Fruit fly (Drosophila melanogaster) whole organism, adult: ENCODE results near the gene eIF1.

Experiments
- CG11617 ChIP-seq: fragments of 200-800 bp; sonication (Bioruptor generic); optimal IDR thresholded peaks from 2 replicates; lab custom pipeline; 2017; ENCODE audit warnings: mild to moderate bottlenecking, missing biosample characterization, missing genetic modification reagents, missing genetic modification characterization
- CG12768 ChIP-seq: fragments of 200-800 bp; sonication (Bioruptor generic); optimal IDR thresholded peaks from 2 replicates; lab custom pipeline; 2017; ENCODE audit warnings: missing biosample characterization, missing genetic modification characterization, mild to moderate bottlenecking, moderate library complexity, missing genetic modification reagents
- CG14711 ChIP-seq: fragments of 200-800 bp; sonication (Bioruptor generic); optimal IDR thresholded peaks from 2 replicates; lab custom pipeline; 2018; ENCODE audit warnings: missing biosample characterization, mild to moderate bottlenecking, missing genetic modification characterization, moderate library complexity
- CG1620 ChIP-seq: fragments of 200-800 bp; sonication (Bioruptor generic); optimal IDR thresholded peaks from 2 replicates; lab custom pipeline; 2016; ENCODE audit warnings: missing biosample characterization, missing genetic modification characterization
- CG33017 ChIP-seq: fragments of 200-800 bp; sonication (Bioruptor generic); optimal IDR thresholded peaks from 2 replicates; lab custom pipeline; 2018; ENCODE audit warnings: missing biosample characterization, mild to moderate bottlenecking, missing genetic modification characterization, moderate library complexity
- CG5204 ChIP-seq: fragments of 200-800 bp; sonication (Bioruptor generic); optimal IDR thresholded peaks from 2 replicates; lab custom pipeline; 2016; ENCODE audit warnings: missing biosample characterization, missing genetic modification characterization
- CG7045 ChIP-seq: fragments of 200-800 bp; sonication (Bioruptor generic); optimal IDR thresholded peaks from 2 replicates; lab custom pipeline; 2017; ENCODE audit warnings: missing biosample characterization, mild to moderate bottlenecking, missing genetic modification characterization
- CG7101 ChIP-seq: fragments of 200-800 bp; sonication (Bioruptor generic); optimal IDR thresholded peaks from 2 replicates; lab custom pipeline; 2018; ENCODE audit warnings: missing biosample characterization, mild to moderate bottlenecking, missing genetic modification characterization, moderate library complexity
- Clk ChIP-seq: fragments of 200-800 bp; sonication (Bioruptor generic); optimal IDR thresholded peaks from 2 replicates; lab custom pipeline; 2017; ENCODE audit warnings: missing biosample characterization, missing genetic modification characterization
- Crg-1 ChIP-seq: fragments of 200-800 bp; sonication (Bioruptor generic); optimal IDR thresholded peaks from 2 replicates; lab custom pipeline; 2016; ENCODE audit warnings: missing biosample characterization, missing genetic modification characterization
- Mnt ChIP-seq: fragments of 200-800 bp; sonication (Bioruptor generic); optimal IDR thresholded peaks from 2 replicates; lab custom pipeline; 2016; ENCODE audit warnings: missing biosample characterization, mild to moderate bottlenecking, missing genetic modification characterization
- bab1 ChIP-seq: fragments of 200-800 bp; sonication (Bioruptor generic); optimal IDR thresholded peaks from 3 replicates; lab custom pipeline; 2019; ENCODE audit warnings: missing biosample characterization, mild to moderate bottlenecking, missing genetic modification characterization, moderate library complexity
- cic ChIP-seq: fragments of 200-800 bp; sonication (Bioruptor generic); optimal IDR thresholded peaks from 2 replicates; lab custom pipeline; 2017; ENCODE audit warnings: missing biosample characterization, mild to moderate bottlenecking, missing genetic modification characterization, moderate library complexity
- cnc ChIP-seq, 2 experiments: fragments of >200 bp; optimal IDR thresholded peaks; 2 replicates each; lab custom pipeline; 2017
- kay ChIP-seq: fragments of 200-800 bp; sonication (Bioruptor generic); peaks from one replicate; lab custom pipeline; 2016; ENCODE audit warnings: missing biosample characterization, missing genetic modification characterization, borderline replicate concordance
- ovo ChIP-seq: fragments of 200-800 bp; sonication (Bioruptor generic); optimal IDR thresholded peaks from 2 replicates; lab custom pipeline; 2016; ENCODE audit warnings: missing biosample characterization, missing genetic modification characterization
- pad ChIP-seq: fragments of 200-800 bp; sonication (Bioruptor generic); optimal IDR thresholded peaks from 3 replicates; lab custom pipeline; 2017; ENCODE audit warnings: missing biosample characterization, missing genetic modification characterization, mild to moderate bottlenecking, moderate library complexity, missing genetic modification reagents
- tj ChIP-seq: fragments of 200-800 bp; sonication (Bioruptor generic); optimal IDR thresholded peaks from 3 replicates; lab custom pipeline; 2017; ENCODE audit warnings: missing biosample characterization, mild to moderate bottlenecking, missing genetic modification characterization, moderate library complexity
- toe ChIP-seq: fragments of 200-800 bp; sonication (Bioruptor generic); optimal IDR thresholded peaks from 2 replicates; lab custom pipeline; 2016; ENCODE audit warnings: missing biosample characterization, missing genetic modification characterization

Gene eIF1

DNA sequence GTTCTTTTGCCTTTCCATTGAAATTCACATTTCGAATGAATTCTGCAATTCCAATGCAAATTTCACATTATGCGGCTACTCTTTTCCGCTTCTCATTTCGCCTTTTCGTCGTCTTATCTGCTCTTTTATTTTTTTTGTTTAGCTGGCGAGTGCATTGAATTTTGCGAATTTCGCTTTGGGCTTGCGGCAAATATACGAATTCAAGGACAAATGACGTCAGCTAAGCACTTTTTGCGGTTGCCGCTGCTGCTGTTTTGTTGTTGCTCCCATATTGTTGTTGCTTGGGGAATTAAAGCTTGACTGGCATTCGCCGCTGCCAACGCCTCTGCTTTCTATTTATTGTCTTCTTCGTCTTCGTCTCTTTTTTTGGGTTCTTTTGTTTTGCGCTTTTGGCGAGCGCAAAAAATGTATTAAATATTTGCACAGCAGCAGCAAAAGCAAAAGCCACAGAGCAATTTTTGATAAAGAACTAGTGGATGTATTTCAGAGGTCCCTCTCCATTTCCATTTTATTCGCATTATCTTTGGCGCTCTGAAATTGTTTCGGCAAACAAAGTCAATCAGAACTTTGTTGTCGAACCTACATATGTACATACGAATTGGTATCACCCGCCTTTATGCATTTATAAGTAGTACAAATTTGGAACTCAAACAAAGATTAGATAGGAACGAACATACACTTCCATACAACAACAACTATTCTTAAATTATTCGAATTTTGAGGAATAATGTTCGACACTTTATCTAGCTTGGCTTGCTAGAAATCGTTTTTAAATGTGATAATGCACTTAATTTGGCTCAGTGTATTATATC lies 16.9 kb downstream of the eIF1 start:
- TF ChIP-seq Clk (no peak), Mnt (no peak), CG12768 (no peak), pad (GFP tag; lab: Kevin White, UChicago) (no peak), CG7045 (GFP tag; lab: Kevin White, UChicago) (no peak), cnc (optimal IDR thresholded peaks at IDR 0.05; lab: Kevin White, UChicago) (no peak), CG11617 (peak; percentile 28), tj (peak; percentile 80), CG7101 (tag; lab: Kevin White, UChicago) (peak; percentile 50), kay (no peak), CG5204 (GFP tag; lab: Kevin White, UChicago) (no peak), CG14711 (tag; lab: Kevin White, UChicago) (no peak), cic (GFP tag; lab: Kevin White, UChicago) (no peak), CG33017 (tag; lab: Kevin White, UChicago) (peak; percentile 40), bab1 (GFP tag; lab: Kevin White, UChicago) (no peak), toe (GFP tag; lab: Kevin White, UChicago) (no peak)

DNA sequence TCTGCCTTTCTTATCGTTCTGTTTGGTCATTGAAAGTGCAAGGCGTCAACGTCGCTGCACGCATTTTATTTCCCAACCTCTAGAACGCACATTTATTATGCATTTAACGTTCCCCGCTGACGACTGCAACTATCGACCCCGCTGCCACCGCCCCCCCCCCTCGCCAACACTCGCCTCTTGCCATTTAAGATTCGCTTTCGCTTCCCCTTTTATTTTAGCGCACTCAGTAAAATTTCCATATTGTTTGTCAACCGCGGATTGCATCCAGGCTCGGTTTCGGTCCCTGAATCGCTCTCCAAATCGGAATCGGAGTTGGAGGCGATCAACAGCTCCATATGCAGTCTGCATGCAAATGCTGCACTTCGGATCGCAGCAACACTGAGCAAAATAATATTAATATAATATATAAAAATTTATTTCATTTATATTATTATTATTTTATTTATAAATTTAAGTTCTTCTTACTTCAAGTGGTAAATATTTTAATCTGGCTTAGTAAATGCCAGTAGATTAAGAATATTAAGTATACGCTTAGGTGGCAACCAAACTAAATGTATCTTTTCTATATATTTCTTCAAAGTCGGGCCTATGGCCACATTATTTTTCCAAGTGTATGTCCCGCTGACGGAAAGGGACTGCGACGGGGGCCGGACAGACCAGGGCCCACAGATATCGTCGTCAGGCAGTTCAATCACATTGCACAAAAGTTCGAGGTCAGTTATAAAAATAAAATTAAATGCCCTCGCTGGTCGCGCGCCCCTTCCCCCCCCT lies 17.6 kb downstream of the eIF1 start:
- TF ChIP-seq tj (peak; percentile 48), cic (GFP tag; lab: Kevin White, UChicago) (no peak), kay (peak; percentile 9)

DNA sequence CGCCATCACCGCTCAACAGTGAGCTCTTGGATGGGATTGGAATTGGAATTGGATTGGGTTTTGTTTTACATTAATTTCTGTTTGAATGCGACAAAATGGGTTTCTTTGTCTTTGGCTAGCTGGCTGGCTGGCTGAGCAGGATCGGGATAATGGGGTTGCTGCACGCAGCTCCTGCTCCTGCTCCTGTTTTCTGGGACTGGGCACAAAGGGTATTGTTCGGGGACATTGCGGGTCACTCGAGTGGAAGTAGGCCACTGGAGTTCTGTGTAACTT lies 18.2 kb downstream of the eIF1 start:
- TF ChIP-seq Mnt (no peak), cnc (optimal IDR thresholded peaks at IDR 0.05; lab: Kevin White, UChicago) (no peak), CG11617 (no peak), CG33017 (tag; lab: Kevin White, UChicago) (no peak), CG5204 (GFP tag; lab: Kevin White, UChicago) (no peak)

DNA sequence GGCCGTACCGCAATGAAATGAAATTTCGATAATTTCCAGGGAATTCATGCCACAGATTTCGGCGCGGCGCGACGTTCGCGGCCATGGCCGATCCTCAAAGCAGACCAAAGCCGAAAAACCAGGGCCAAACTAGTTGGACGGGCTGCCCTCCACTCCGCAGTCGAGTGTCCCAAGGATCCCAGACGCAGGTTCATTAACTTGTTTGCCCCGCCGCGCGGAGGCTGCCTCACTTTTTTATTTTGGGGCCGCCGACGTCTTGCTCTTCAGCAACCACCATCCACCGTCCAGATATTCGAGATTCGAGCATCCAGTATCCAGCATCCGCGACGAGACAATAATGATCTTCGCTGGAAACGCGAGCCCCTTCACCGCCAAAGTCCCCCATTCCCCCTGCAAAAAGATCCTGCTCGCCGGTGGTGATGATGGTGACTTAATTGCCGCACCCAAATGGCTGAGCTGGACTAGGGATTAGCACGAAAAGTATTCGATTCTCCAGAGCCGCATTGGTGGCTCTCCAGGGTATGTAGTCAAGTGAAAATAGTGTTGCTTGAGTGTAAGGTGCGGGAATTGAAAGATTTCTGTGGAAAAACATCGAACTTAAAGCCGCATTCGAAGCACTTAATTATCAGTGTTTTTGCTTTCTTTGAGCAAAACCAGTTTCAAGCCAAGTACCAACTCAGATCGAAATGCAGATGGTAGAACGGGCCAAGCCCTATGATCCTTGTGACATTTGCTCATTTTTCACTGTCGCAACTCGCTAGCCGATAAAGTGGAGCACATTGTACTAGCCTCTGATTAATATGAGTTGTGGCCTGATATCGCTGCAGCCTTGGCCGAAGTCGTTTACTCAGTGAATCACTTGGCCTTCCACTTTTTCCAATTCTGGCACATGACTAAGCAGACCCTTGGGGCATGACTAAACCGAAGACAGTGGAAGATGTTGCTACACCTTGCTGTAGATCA lies 19.3 kb downstream of the eIF1 start:
- TF ChIP-seq Clk (no peak), CG5204 (GFP tag; lab: Kevin White, UChicago) (no peak), CG33017 (tag; lab: Kevin White, UChicago) (no peak), kay (no peak), Crg-1 (GFP tag; lab: Kevin White, UChicago) (no peak), bab1 (GFP tag; lab: Kevin White, UChicago) (no peak), cic (GFP tag; lab: Kevin White, UChicago) (no peak), CG1620 (GFP tag; lab: Kevin White, UChicago) (no peak), CG7045 (GFP tag; lab: Kevin White, UChicago) (no peak), CG14711 (tag; lab: Kevin White, UChicago) (no peak), cnc (optimal IDR thresholded peaks at IDR 0.05; lab: Kevin White, UChicago) (no peak), CG12768 (no peak), Mnt (no peak)

DNA sequence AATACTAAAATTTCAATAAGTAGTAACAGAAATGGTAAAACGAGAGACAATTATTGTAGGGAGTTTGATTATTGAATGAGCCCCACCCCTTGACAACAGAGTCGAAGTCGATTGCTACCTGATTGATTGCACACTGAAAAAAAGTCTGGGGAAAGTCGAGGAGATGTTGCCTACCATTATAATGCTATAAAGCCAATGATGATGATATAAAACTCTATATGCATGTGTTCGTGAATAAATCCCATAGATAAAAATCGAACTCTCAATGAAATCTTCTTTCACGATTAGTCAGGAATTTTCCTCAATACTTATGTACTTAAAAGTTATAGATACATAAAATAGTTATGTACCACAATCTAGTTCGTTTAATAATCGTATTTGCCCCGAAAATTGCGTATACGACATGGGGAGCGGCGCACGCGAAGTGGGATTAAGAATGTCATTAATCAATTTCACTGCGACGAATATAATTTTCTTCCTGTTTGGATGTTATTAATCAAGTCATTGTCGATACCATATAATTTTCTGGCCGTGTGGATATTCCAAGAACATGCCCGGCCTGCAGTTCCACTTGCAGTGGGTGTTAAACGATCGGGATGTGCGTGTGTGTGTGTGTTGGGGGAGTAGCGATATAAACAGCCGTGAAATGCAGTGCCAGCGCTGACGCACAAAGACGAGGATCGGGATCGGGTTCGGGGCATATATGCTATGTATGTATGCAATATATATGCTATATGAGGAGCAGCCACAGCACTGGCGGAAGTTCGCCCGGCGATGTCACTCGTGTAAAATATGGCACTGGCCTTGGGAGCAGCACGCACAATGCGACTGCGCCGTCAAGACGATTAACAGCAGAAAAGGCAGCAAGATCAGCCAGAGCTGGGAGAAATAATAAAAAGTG lies 21.4 kb downstream of the eIF1 start, which contains the start of gene CG12078:
TSS of gene CG12078 (minus strand) at position 51 of the 901 bp plus-strand sequence.
- TF ChIP-seq pad (GFP tag; lab: Kevin White, UChicago) (no peak), ovo (GFP tag; lab: Kevin White, UChicago) (no peak), tj (no peak), toe (GFP tag; lab: Kevin White, UChicago) (no peak), CG12768 (no peak), CG11617 (no peak)

DNA sequence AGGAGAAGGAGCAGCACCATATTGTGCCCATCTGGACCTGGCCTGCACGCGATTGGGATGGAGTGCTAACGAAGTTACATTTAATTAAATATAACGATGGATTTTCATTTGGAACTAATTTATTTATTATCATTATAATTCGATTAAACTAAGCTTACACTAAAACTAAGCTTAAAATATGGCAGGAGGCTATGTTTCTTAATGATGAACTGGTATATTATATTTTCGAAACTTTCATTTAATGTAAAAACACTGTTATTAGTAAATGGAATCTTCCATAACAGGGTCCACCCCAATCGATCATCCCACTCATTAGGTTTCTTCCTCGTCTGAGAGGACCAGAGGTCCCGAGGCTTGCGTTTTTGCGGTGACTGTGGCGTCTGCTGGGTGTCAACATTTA lies 22.0 kb downstream of the eIF1 start:
- no peak for TF ChIP-seq Clk
- no peak for TF ChIP-seq toe (GFP tag; lab: Kevin White, UChicago)
- no peak for TF ChIP-seq tj
- no peak for TF ChIP-seq CG1620 (GFP tag; lab: Kevin White, UChicago)
- TF ChIP-seq CG33017 (tag; lab: Kevin White, UChicago) = no peak
- TF ChIP-seq cic (GFP tag; lab: Kevin White, UChicago) = no peak
